Fruit fly (Drosophila melanogaster) whole organism, embryonic: Measurements from ENCODE around the gene Tom.

ENCODE experiments used
- Abd-B ChIP-seq: fragments of 200-800 bp; sonication (Bioruptor generic); optimal IDR thresholded peaks from 2 replicates; lab custom pipeline; 2018; ENCODE audit warnings: missing biosample characterization, mild to moderate bottlenecking, missing genetic modification characterization, moderate library complexity
- Asciz ChIP-seq: fragments of 200-800 bp; sonication (Bioruptor generic); optimal IDR thresholded peaks from 2 replicates; lab custom pipeline; 2017; ENCODE audit warnings: missing biosample characterization, mild to moderate bottlenecking, missing genetic modification characterization, missing genetic modification reagents
- BEAF-32 ChIP-seq: fragments of 200-800 bp; sonication (Bioruptor generic); optimal IDR thresholded peaks from 3 replicates; lab custom pipeline; 2017; ENCODE audit warnings: missing biosample characterization, missing genetic modification characterization, mild to moderate bottlenecking, moderate library complexity, missing genetic modification reagents
- CG11247 ChIP-seq: fragments of 200-800 bp; sonication (Bioruptor generic); IDR thresholded peaks from 2 replicates; pipeline ENCODE4 v1.3.6; 2022; ENCODE audit warnings: missing biosample characterization, missing genetic modification characterization
- CG12155 ChIP-seq: fragments of 200-800 bp; sonication (Bioruptor generic); optimal IDR thresholded peaks from 3 replicates; lab custom pipeline; 2016; ENCODE audit warnings: missing biosample characterization, missing genetic modification characterization
- CG1647 ChIP-seq: fragments of 200-800 bp; sonication (Bioruptor generic); optimal IDR thresholded peaks from 3 replicates; lab custom pipeline; 2016; ENCODE audit warnings: missing biosample characterization, missing genetic modification characterization
- CG2712 ChIP-seq: fragments of 200-800 bp; optimal IDR thresholded peaks from 3 replicates; lab custom pipeline; 2019; ENCODE audit warnings: missing biosample characterization, mild to moderate bottlenecking, missing genetic modification characterization, moderate library complexity
- CG32772 ChIP-seq: fragments of 200-800 bp; sonication (Bioruptor generic); IDR thresholded peaks from 2 replicates; pipeline ENCODE4 v1.3.6; 2022; ENCODE audit warnings: missing biosample characterization, missing genetic modification characterization
- CG5180 ChIP-seq: fragments of 200-800 bp; sonication (Bioruptor generic); optimal IDR thresholded peaks from 3 replicates; lab custom pipeline; 2017; ENCODE audit warnings: missing biosample characterization, missing genetic modification characterization, mild to moderate bottlenecking, moderate library complexity, missing genetic modification reagents
- CG5953 ChIP-seq: fragments of 200-800 bp; sonication (Bioruptor generic); IDR thresholded peaks from 2 replicates; pipeline ENCODE4 v1.3.6; 2022; ENCODE audit warnings: missing biosample characterization, missing genetic modification characterization
- CG6272 ChIP-seq: fragments of 200-800 bp; sonication (Bioruptor generic); IDR thresholded peaks from 2 replicates; pipeline ENCODE4 v1.3.6; 2022; ENCODE audit warnings: missing biosample characterization, missing genetic modification characterization
- CG8388 ChIP-seq: fragments of 200-800 bp; sonication (Bioruptor generic); optimal IDR thresholded peaks from 2 replicates; lab custom pipeline; 2019; ENCODE audit warnings: missing biosample characterization, mild to moderate bottlenecking, missing genetic modification characterization, moderate library complexity
- CG8765 ChIP-seq: fragments of 200-800 bp; sonication (Bioruptor generic); IDR thresholded peaks from 2 replicates; pipeline ENCODE4 v1.3.6; 2022; ENCODE audit warnings: missing biosample characterization, missing genetic modification characterization
- CG9932 ChIP-seq: fragments of 200-800 bp; sonication (Bioruptor generic); IDR thresholded peaks from 2 replicates; pipeline ENCODE4 v1.3.6; 2022; ENCODE audit warnings: missing biosample characterization, missing genetic modification characterization
- D19B ChIP-seq: fragments of 200-800 bp; sonication (Bioruptor generic); optimal IDR thresholded peaks from 2 replicates; lab custom pipeline; 2017; ENCODE audit warnings: missing biosample characterization, mild to moderate bottlenecking, missing genetic modification characterization
- Dek ChIP-seq: fragments of 200-800 bp; sonication (Bioruptor generic); optimal IDR thresholded peaks from 3 replicates; lab custom pipeline; 2019; ENCODE audit warnings: missing biosample characterization, mild to moderate bottlenecking, missing genetic modification characterization, moderate library complexity
- Dip3 ChIP-seq: fragments of 200-800 bp; sonication (Bioruptor generic); optimal IDR thresholded peaks from 3 replicates; lab custom pipeline; 2016; ENCODE audit warnings: missing biosample characterization, missing genetic modification characterization
- Fer2 ChIP-seq: fragments of 200-800 bp; sonication (Bioruptor generic); optimal IDR thresholded peaks from 2 replicates; lab custom pipeline; 2018; ENCODE audit warnings: missing biosample characterization, mild to moderate bottlenecking, missing genetic modification characterization, moderate library complexity
- Fer3 ChIP-seq: fragments of 200-800 bp; sonication (Bioruptor generic); optimal IDR thresholded peaks from 2 replicates; lab custom pipeline; 2018; ENCODE audit warnings: missing biosample characterization, mild to moderate bottlenecking, missing genetic modification characterization, moderate library complexity
- HLHmδ ChIP-seq: fragments of 200-800 bp; sonication (Bioruptor generic); optimal IDR thresholded peaks from 2 replicates; lab custom pipeline; 2018; ENCODE audit warnings: missing biosample characterization, mild to moderate bottlenecking, missing genetic modification characterization, moderate library complexity
- Hmx ChIP-seq: fragments of 200-800 bp; sonication (Bioruptor generic); optimal IDR thresholded peaks from 2 replicates; lab custom pipeline; 2016; ENCODE audit warnings: missing biosample characterization, missing genetic modification characterization
- Hr3 ChIP-seq: fragments of 200-800 bp; sonication (Bioruptor generic); optimal IDR thresholded peaks from 3 replicates; lab custom pipeline; 2016; ENCODE audit warnings: missing biosample characterization, missing genetic modification characterization
- Jarid2 ChIP-seq: fragments of 200-800 bp; sonication (Bioruptor generic); optimal IDR thresholded peaks from 3 replicates; lab custom pipeline; 2017; ENCODE audit warnings: mild to moderate bottlenecking, missing biosample characterization, missing genetic modification reagents, missing genetic modification characterization
- MESR4 ChIP-seq: fragments of 200-800 bp; sonication (Bioruptor generic); optimal IDR thresholded peaks from 2 replicates; lab custom pipeline; 2018; ENCODE audit warnings: missing biosample characterization, mild to moderate bottlenecking, missing genetic modification characterization, moderate library complexity
- Neu2 ChIP-seq: fragments of 200-800 bp; sonication (Bioruptor generic); optimal IDR thresholded peaks from 3 replicates; lab custom pipeline; 2016; ENCODE audit warnings: missing biosample characterization, missing genetic modification characterization, borderline replicate concordance
- Oli ChIP-seq: fragments of 200-800 bp; sonication (Bioruptor generic); optimal IDR thresholded peaks from 2 replicates; lab custom pipeline; 2018; ENCODE audit warnings: missing biosample characterization, mild to moderate bottlenecking, missing genetic modification characterization, moderate library complexity
- PHDP ChIP-seq: fragments of 200-800 bp; sonication (Bioruptor generic); optimal IDR thresholded peaks from 3 replicates; lab custom pipeline; 2018; ENCODE audit warnings: missing biosample characterization, mild to moderate bottlenecking, missing genetic modification characterization, moderate library complexity
- Poxn ChIP-seq: fragments of 200-800 bp; sonication (Bioruptor generic); IDR thresholded peaks from 2 replicates; pipeline ENCODE4 v1.3.6; 2022; ENCODE audit warnings: missing biosample characterization, missing genetic modification characterization
- Rx ChIP-seq: fragments of 200-800 bp; sonication (Bioruptor generic); IDR thresholded peaks from 2 replicates; pipeline ENCODE4 v1.3.6; 2022; ENCODE audit warnings: missing biosample characterization, missing genetic modification characterization
- az2 ChIP-seq: fragments of 200-800 bp; sonication (Bioruptor generic); optimal IDR thresholded peaks from 3 replicates; lab custom pipeline; 2016; ENCODE audit warnings: missing biosample characterization, missing genetic modification characterization
- bab2 ChIP-seq: fragments of 200-800 bp; sonication (Bioruptor generic); optimal IDR thresholded peaks from 2 replicates; lab custom pipeline; 2016; ENCODE audit warnings: missing biosample characterization, missing genetic modification characterization
- cad ChIP-seq: fragments of >200 bp; optimal IDR thresholded peaks from 2 replicates; lab custom pipeline; 2017; ENCODE audit warnings: missing biosample characterization, missing genetic modification characterization
- chm ChIP-seq: fragments of 200-800 bp; sonication (Bioruptor generic); IDR thresholded peaks from 2 replicates; pipeline ENCODE4 v1.3.6; 2022; ENCODE audit warnings: missing biosample characterization, missing genetic modification characterization
- dati ChIP-seq: fragments of 200-800 bp; sonication (Bioruptor generic); IDR thresholded peaks from 2 replicates; pipeline ENCODE4 v1.3.6; 2022; ENCODE audit warnings: missing biosample characterization, missing genetic modification characterization
- dm ChIP-seq: fragments of 200-800 bp; sonication (Bioruptor generic); optimal IDR thresholded peaks from 3 replicates; lab custom pipeline; 2016; ENCODE audit warnings: missing biosample characterization, missing genetic modification characterization
- dmrt11E ChIP-seq: fragments of 200-800 bp; sonication (Bioruptor generic); optimal IDR thresholded peaks from 3 replicates; lab custom pipeline; 2018; ENCODE audit warnings: missing biosample characterization, mild to moderate bottlenecking, missing genetic modification characterization, moderate library complexity
- ems ChIP-seq: fragments of 200-800 bp; sonication (Bioruptor generic); optimal IDR thresholded peaks from 3 replicates; lab custom pipeline; 2016; ENCODE audit warnings: missing biosample characterization, missing genetic modification characterization
- fd102C ChIP-seq: fragments of 200-800 bp; sonication (Bioruptor generic); optimal IDR thresholded peaks from 2 replicates; lab custom pipeline; 2018; ENCODE audit warnings: missing biosample characterization, mild to moderate bottlenecking, missing genetic modification characterization, moderate library complexity
- gfzf ChIP-seq: fragments of 200-800 bp; sonication (Bioruptor generic); optimal IDR thresholded peaks from 2 replicates; lab custom pipeline; 2016; ENCODE audit warnings: missing biosample characterization, mild to moderate bottlenecking, missing genetic modification characterization, moderate library complexity
- gro ChIP-seq: fragments of 200-800 bp; sonication (Bioruptor generic); optimal IDR thresholded peaks from 2 replicates; lab custom pipeline; 2016; ENCODE audit warnings: missing biosample characterization, missing genetic modification characterization
- gt ChIP-seq: fragments of 200-800 bp; sonication (Bioruptor generic); IDR thresholded peaks from 2 replicates; pipeline ENCODE4 v1.3.6; 2022; ENCODE audit warnings: missing biosample characterization, missing genetic modification characterization
- hbn ChIP-seq: fragments of 200-800 bp; sonication (Bioruptor generic); IDR thresholded peaks from 2 replicates; pipeline ENCODE4 v1.3.6; 2022; ENCODE audit warnings: missing biosample characterization, missing genetic modification characterization; ENCODE audit not compliant: partially characterized antibody
- her ChIP-seq: fragments of 200-800 bp; sonication (Bioruptor generic); optimal IDR thresholded peaks from 2 replicates; lab custom pipeline; 2016; ENCODE audit warnings: missing biosample characterization, missing genetic modification characterization
- knrl ChIP-seq: fragments of 200-800 bp; sonication (Bioruptor generic); IDR thresholded peaks from 3 replicates; pipeline ENCODE4 v1.3.6; 2022; ENCODE audit warnings: missing biosample characterization, missing genetic modification characterization; ENCODE audit not compliant: partially characterized antibody
- salm ChIP-seq: fragments of 200-800 bp; sonication (Bioruptor generic); optimal IDR thresholded peaks from 2 replicates; lab custom pipeline; 2018; ENCODE audit warnings: missing biosample characterization, mild to moderate bottlenecking, missing genetic modification characterization
- sima ChIP-seq: fragments of 200-800 bp; sonication (Bioruptor generic); optimal IDR thresholded peaks from 2 replicates; lab custom pipeline; 2016; ENCODE audit warnings: missing biosample characterization, missing genetic modification characterization
- tio ChIP-seq: fragments of 200-800 bp; sonication (Bioruptor generic); optimal IDR thresholded peaks from 2 replicates; lab custom pipeline; 2017; ENCODE audit warnings: missing biosample characterization, missing genetic modification characterization, inconsistent platforms
- tx ChIP-seq: fragments of 200-800 bp; sonication (Bioruptor generic); optimal IDR thresholded peaks from 2 replicates; lab custom pipeline; 2016; ENCODE audit warnings: missing biosample characterization, missing genetic modification characterization
- wdn ChIP-seq: fragments of 200-800 bp; sonication (Bioruptor generic); IDR thresholded peaks from 2 replicates; pipeline ENCODE4 v1.3.6; 2022; ENCODE audit warnings: missing biosample characterization, missing genetic modification characterization

The Tom gene

DNA sequence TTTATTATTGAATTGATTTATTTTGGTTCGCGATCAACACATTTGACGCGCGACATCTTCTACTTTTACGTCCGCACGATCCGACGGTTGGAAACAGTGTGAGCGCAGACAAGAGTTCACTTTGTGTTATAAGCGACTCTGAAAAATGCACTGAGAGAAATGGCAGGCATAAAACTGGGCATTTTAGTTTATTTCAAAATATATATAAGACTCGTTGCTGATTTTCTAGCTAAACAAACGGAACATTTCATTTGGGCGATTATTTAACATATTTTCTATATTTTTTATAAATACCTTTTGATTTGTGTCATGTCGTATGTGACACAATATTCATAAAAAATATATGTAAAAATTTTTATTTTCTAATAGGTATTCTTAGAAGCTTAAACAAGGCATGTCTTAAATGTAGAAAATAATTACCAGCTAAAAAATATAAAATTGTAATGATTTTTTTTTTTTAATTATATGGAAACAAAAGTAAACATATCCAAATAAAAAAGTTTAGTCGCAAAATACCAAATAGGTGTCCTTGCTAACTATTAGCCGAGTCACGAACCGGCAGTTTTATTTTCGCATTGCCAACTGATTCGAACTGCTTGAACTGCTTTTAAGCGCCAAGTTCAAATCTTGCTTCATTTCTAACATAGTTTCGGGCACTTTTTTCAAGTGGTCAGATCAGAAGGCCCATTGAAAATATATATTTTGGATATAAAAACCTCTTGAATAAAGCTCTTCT lies 45.0 kb downstream of the Tom start, which contains the start of gene Reck (continued):
- TF ChIP-seq sima (GFP tag; lab: Kevin White, UChicago) = no peak
- TF ChIP-seq Hr3 (GFP tag; lab: Kevin White, UChicago) = peak; percentile 80
- peak; percentile 12 for TF ChIP-seq tx (GFP tag; lab: Kevin White, UChicago)
- peak; percentile 27 for TF ChIP-seq Dek (tag; lab: Kevin White, UChicago)
- TF ChIP-seq Poxn (GFP tag; lab: Robert Waterston, UW) = no peak
- TF ChIP-seq cad (GFP tag; lab: Kevin White, UChicago) = no peak
- peak; percentile 84 for TF ChIP-seq dmrt11E
- TF ChIP-seq her (GFP tag; lab: Kevin White, UChicago) = no peak
- peak; percentile 60 for TF ChIP-seq CG9932 (GFP tag; lab: Robert Waterston, UW)
- peak; percentile 57 for TF ChIP-seq bab2
- TF ChIP-seq MESR4 (GFP tag; lab: Kevin White, UChicago) = peak; percentile 1
- TF ChIP-seq CG8388 (GFP tag; lab: Kevin White, UChicago) = peak; percentile 88
- TF ChIP-seq Jarid2 (GFP tag; lab: Kevin White, UChicago) = peak; percentile 49
- peak; percentile 89 for TF ChIP-seq PHDP
- peak; percentile 70 for TF ChIP-seq CG8765
- peak; percentile 89 for TF ChIP-seq CG2712 (tag; lab: Kevin White, UChicago)
- peak; percentile 73 for TF ChIP-seq CG11247 (GFP tag; lab: Robert Waterston, UW)
- TF ChIP-seq Abd-B (GFP tag; lab: Kevin White, UChicago) = peak; percentile 39
- TF ChIP-seq CG1647 = peak; percentile 25
- peak; percentile 50 for TF ChIP-seq ems (GFP tag; lab: Kevin White, UChicago)
- no peak for TF ChIP-seq BEAF-32 (GFP tag; lab: Kevin White, UChicago)
- TF ChIP-seq Oli (tag; lab: Kevin White, UChicago) = peak; percentile 71
- peak; percentile 46 for TF ChIP-seq D19B
- TF ChIP-seq Dip3 (GFP tag; lab: Kevin White, UChicago) = peak; percentile 21
- TF ChIP-seq Neu2 (GFP tag; lab: Kevin White, UChicago) = no peak
- TF ChIP-seq CG5180 (GFP tag; lab: Kevin White, UChicago) = peak; percentile 72
- peak; percentile 92 for TF ChIP-seq chm (GFP tag; lab: Robert Waterston, UW)
- TF ChIP-seq CG6272 = peak; percentile 32; the same call in 1 of the 2 replicates
- TF ChIP-seq fd102C = no peak
- TF ChIP-seq HLHmδ (GFP tag; lab: Kevin White, UChicago) = peak; percentile 10
- peak; percentile 89 for TF ChIP-seq CG5953 (GFP tag; lab: Robert Waterston, UW)
- TF ChIP-seq Asciz (GFP tag; lab: Kevin White, UChicago) = peak; percentile 83
- TF ChIP-seq Rx (GFP tag; lab: Robert Waterston, UW) = peak; percentile 50; the same call in 1 of the 2 replicates
- peak; percentile 55 for TF ChIP-seq CG12155 (GFP tag; lab: Kevin White, UChicago)
- peak; percentile 79 for TF ChIP-seq dati (GFP tag; lab: Robert Waterston, UW)
- TF ChIP-seq knrl (GFP tag; lab: Robert Waterston, UW) = peak; percentile 52; the same call in 1 of the 3 replicates
- TF ChIP-seq Fer3 (tag; lab: Kevin White, UChicago) = peak; percentile 79
- no peak for TF ChIP-seq hbn (GFP tag; lab: Robert Waterston, UW)
- TF ChIP-seq gro (GFP tag; lab: Kevin White, UChicago) = no peak
- TF ChIP-seq gt (GFP tag; lab: Robert Waterston, UW) = peak; percentile 29; the same call in 1 of the 2 replicates
- TF ChIP-seq gfzf (GFP tag; lab: Kevin White, UChicago) = peak; percentile 51
- TF ChIP-seq Fer2 (tag; lab: Kevin White, UChicago) = peak; percentile 54
- TF ChIP-seq wdn = no peak
- no peak for TF ChIP-seq Hmx (GFP tag; lab: Kevin White, UChicago)
- peak; percentile 89 for TF ChIP-seq az2 (GFP tag; lab: Kevin White, UChicago)
- TF ChIP-seq dm = no peak
- TF ChIP-seq CG32772 (GFP tag; lab: Robert Waterston, UW) = peak; percentile 55
- peak; percentile 63 for TF ChIP-seq salm
- TF ChIP-seq tio (GFP tag; lab: Kevin White, UChicago) = peak; percentile 83
